Worm (Caenorhabditis elegans) whole organism, L1 larva: Measurements from ENCODE around the gene ttc-7.

ENCODE experiments used
- C04F5.9 ChIP-seq: sonication (generic microtip); optimal IDR thresholded peaks from 2 replicates; lab custom pipeline; 2016; ENCODE audit warnings: missing genetic modification characterization, missing compliant biosample characterization
- F16B12.6 ChIP-seq: fragments of 150-350 bp; optimal IDR thresholded peaks from 2 replicates; lab custom pipeline; 2014; ENCODE audit warnings: missing biosample characterization, missing genetic modification characterization
- aha-1 ChIP-seq: fragments of 150-350 bp; optimal IDR thresholded peaks from 2 replicates; lab custom pipeline; 2014; ENCODE audit warnings: missing biosample characterization, missing genetic modification characterization
- alr-1 ChIP-seq: fragments of 200-800 bp; sonication (Bioruptor generic); optimal IDR thresholded peaks from 2 replicates; lab custom pipeline; 2018; ENCODE audit warnings: borderline replicate concordance, mild to moderate bottlenecking, missing genetic modification characterization, missing compliant biosample characterization
- ama-1 ChIP-seq: fragments of 150-350 bp; optimal IDR thresholded peaks from 2 replicates; lab custom pipeline; 2014
- blmp-1 ChIP-seq: fragments of 150-350 bp; optimal IDR thresholded peaks from 2 replicates; lab custom pipeline; 2014; ENCODE audit warnings: missing biosample characterization, missing genetic modification characterization
- ceh-63 ChIP-seq: fragments of 200-800 bp; sonication (Bioruptor generic); optimal IDR thresholded peaks from 2 replicates; lab custom pipeline; 2018; ENCODE audit warnings: mild to moderate bottlenecking, missing genetic modification characterization, missing compliant biosample characterization
- ceh-88 ChIP-seq: fragments of 200-800 bp; sonication (Bioruptor generic); IDR thresholded peaks from 2 replicates; pipeline ENCODE4 v1.3.6; 2022; ENCODE audit warnings: missing genetic modification characterization, missing compliant biosample characterization
- ceh-90 ChIP-seq: sonication (generic microtip); optimal IDR thresholded peaks from 2 replicates; lab custom pipeline; 2016; ENCODE audit warnings: missing genetic modification characterization, missing compliant biosample characterization
- ces-1 ChIP-seq: fragments of 150-350 bp; optimal IDR thresholded peaks from 2 replicates; lab custom pipeline; 2014; ENCODE audit warnings: missing biosample characterization, missing genetic modification reagents, missing genetic modification characterization
- efl-1 ChIP-seq, 4 experiments: fragments of 150-350 bp; optimal IDR thresholded peaks in 3 of 4; peaks in 1 of 4; 1 replicate in 1 of 4; 2 replicates in 3 of 4; lab custom pipeline; 2014; ENCODE audit warnings: missing biosample characterization in 2 of 4, missing genetic modification characterization in 2 of 4, missing genetic modification reagents in 2 of 4
- elt-2 ChIP-seq: sonication (generic microtip); optimal IDR thresholded peaks from 2 replicates; lab custom pipeline; 2016; ENCODE audit warnings: missing genetic modification characterization, mild to moderate bottlenecking, inconsistent platforms, missing compliant biosample characterization, missing genetic modification reagents
- ets-5 ChIP-seq: fragments of 200-800 bp; sonication (Bioruptor generic); IDR thresholded peaks from 2 replicates; pipeline ENCODE4 v1.3.6; 2022; ENCODE audit warnings: missing genetic modification characterization, missing compliant biosample characterization
- fkh-4 ChIP-seq: sonication (generic microtip); optimal IDR thresholded peaks from 2 replicates; lab custom pipeline; 2016; ENCODE audit warnings: missing compliant biosample characterization, missing genetic modification characterization, borderline replicate concordance
- fkh-8 ChIP-seq: sonication (generic microtip); optimal IDR thresholded peaks from 2 replicates; lab custom pipeline; 2016; ENCODE audit warnings: mild to moderate bottlenecking, missing genetic modification characterization, missing compliant biosample characterization
- grh-1 ChIP-seq: fragments of 200-800 bp; sonication (Bioruptor generic); IDR thresholded peaks from 2 replicates; pipeline ENCODE4 v1.3.6; 2022; ENCODE audit warnings: missing genetic modification reagents, missing genetic modification characterization, missing compliant biosample characterization
- hlh-17 ChIP-seq: fragments of 200-800 bp; sonication (Bioruptor generic); optimal IDR thresholded peaks from 2 replicates; lab custom pipeline; 2018; ENCODE audit warnings: missing genetic modification characterization, mild to moderate bottlenecking, missing compliant biosample characterization, moderate library complexity, borderline replicate concordance
- hlh-4 ChIP-seq: sonication (generic microtip); optimal IDR thresholded peaks from 2 replicates; lab custom pipeline; 2016; ENCODE audit warnings: mild to moderate bottlenecking, missing genetic modification characterization, missing compliant biosample characterization
- hpl-2 ChIP-seq: fragments of 150-350 bp; optimal IDR thresholded peaks from 2 replicates; lab custom pipeline; 2014; ENCODE audit warnings: missing biosample characterization, missing genetic modification reagents, missing genetic modification characterization
- isw-1 ChIP-seq: fragments of 200-800 bp; sonication (Bioruptor generic); IDR thresholded peaks from 2 replicates; pipeline ENCODE4 v1.3.6; 2022; ENCODE audit warnings: missing genetic modification characterization, missing compliant biosample characterization
- jun-1 ChIP-seq: fragments of 150-350 bp; optimal IDR thresholded peaks from 2 replicates; lab custom pipeline; 2014; ENCODE audit warnings: missing biosample characterization, missing genetic modification reagents, missing genetic modification characterization
- lin-13 ChIP-seq: fragments of 150-350 bp; optimal IDR thresholded peaks from 2 replicates; lab custom pipeline; 2014; ENCODE audit warnings: missing biosample characterization, missing genetic modification reagents, missing genetic modification characterization
- lin-14 ChIP-seq: fragments of 200-800 bp; sonication (Bioruptor generic); optimal IDR thresholded peaks from 2 replicates; lab custom pipeline; 2018; ENCODE audit warnings: mild to moderate bottlenecking, missing genetic modification characterization, moderate library complexity, missing compliant biosample characterization
- lin-15B ChIP-seq: fragments of 150-350 bp; sonication (generic microtip); optimal IDR thresholded peaks from 3 replicates; lab custom pipeline; 2014; ENCODE audit warnings: missing biosample characterization, missing genetic modification characterization
- lin-35 ChIP-seq, 2 experiments: fragments of 150-350 bp; optimal IDR thresholded peaks; 2 replicates each; lab custom pipeline; 2014; ENCODE audit warnings: missing biosample characterization in 2 of 2, missing genetic modification characterization in 2 of 2, missing genetic modification reagents in 2 of 2
- mdl-1 ChIP-seq, 2 experiments: fragments of 150-350 bp; optimal IDR thresholded peaks; 2 replicates each; lab custom pipeline; 2014 to 2017; ENCODE audit warnings: missing biosample characterization in 2 of 2, missing genetic modification characterization in 2 of 2, inconsistent platforms in 1 of 2
- mep-1 ChIP-seq: fragments of 150-350 bp; optimal IDR thresholded peaks from 2 replicates; lab custom pipeline; 2014; ENCODE audit warnings: missing biosample characterization, missing genetic modification characterization
- nhr-11 ChIP-seq: fragments of 150-350 bp; optimal IDR thresholded peaks from 2 replicates; lab custom pipeline; 2014; ENCODE audit warnings: missing biosample characterization, missing genetic modification characterization
- nhr-28 ChIP-seq: fragments of 150-350 bp; optimal IDR thresholded peaks from 2 replicates; lab custom pipeline; 2014; ENCODE audit warnings: missing biosample characterization, missing genetic modification characterization
- nhr-76 ChIP-seq: sonication (generic microtip); optimal IDR thresholded peaks from 2 replicates; lab custom pipeline; 2017; ENCODE audit warnings: missing biosample characterization, missing genetic modification characterization
- nhr-85 ChIP-seq: sonication (generic microtip); peaks from one replicate; lab custom pipeline; 2016; ENCODE audit warnings: missing genetic modification characterization, inconsistent platforms, missing compliant biosample characterization
- nhr-90 ChIP-seq: sonication (generic microtip); optimal IDR thresholded peaks from 2 replicates; lab custom pipeline; 2016; ENCODE audit warnings: mild to moderate bottlenecking, missing genetic modification characterization, missing compliant biosample characterization; ENCODE audit not compliant: poor library complexity
- pag-3 ChIP-seq: sonication (generic microtip); optimal IDR thresholded peaks from 2 replicates; lab custom pipeline; 2017; ENCODE audit warnings: missing genetic modification characterization, mild to moderate bottlenecking, missing compliant biosample characterization, antibody characterized with exemption, borderline replicate concordance; ENCODE audit not compliant: insufficient read depth
- pax-3 ChIP-seq: fragments of 200-800 bp; sonication (Bioruptor generic); optimal IDR thresholded peaks from 2 replicates; lab custom pipeline; 2018; ENCODE audit warnings: mild to moderate bottlenecking, missing genetic modification characterization, moderate library complexity, missing compliant biosample characterization
- pqm-1 ChIP-seq: sonication (generic microtip); optimal IDR thresholded peaks from 3 replicates; lab custom pipeline; 2017; ENCODE audit warnings: missing biosample characterization, missing genetic modification characterization
- skn-1 ChIP-seq: fragments of 150-350 bp; optimal IDR thresholded peaks from 2 replicates; lab custom pipeline; 2014; ENCODE audit warnings: missing biosample characterization, missing genetic modification characterization
- snu-23 ChIP-seq: sonication (generic microtip); optimal IDR thresholded peaks from 2 replicates; lab custom pipeline; 2016; ENCODE audit warnings: missing genetic modification characterization, missing compliant biosample characterization
- sox-4 ChIP-seq: sonication (generic microtip); optimal IDR thresholded peaks from 2 replicates; lab custom pipeline; 2016; ENCODE audit warnings: missing genetic modification characterization, missing compliant biosample characterization
- sup-37 ChIP-seq: fragments of 200-800 bp; sonication (Bioruptor generic); optimal IDR thresholded peaks from 2 replicates; lab custom pipeline; 2018; ENCODE audit warnings: mild to moderate bottlenecking, missing genetic modification characterization, missing compliant biosample characterization
- tbx-2 ChIP-seq: sonication (generic microtip); optimal IDR thresholded peaks from 2 replicates; lab custom pipeline; 2016; ENCODE audit warnings: missing genetic modification characterization, missing compliant biosample characterization
- unc-130 ChIP-seq: fragments of 150-350 bp; optimal IDR thresholded peaks from 2 replicates; lab custom pipeline; 2017; ENCODE audit warnings: missing biosample characterization, missing genetic modification characterization, inconsistent platforms
- unc-30 ChIP-seq: sonication (generic microtip); optimal IDR thresholded peaks from 2 replicates; lab custom pipeline; 2017; ENCODE audit warnings: missing biosample characterization, missing genetic modification characterization
- unc-62 ChIP-seq: fragments of 150-350 bp; optimal IDR thresholded peaks from 2 replicates; lab custom pipeline; 2014; ENCODE audit warnings: missing biosample characterization, missing genetic modification reagents, missing genetic modification characterization
- unc-86 ChIP-seq: sonication (generic microtip); optimal IDR thresholded peaks from 2 replicates; lab custom pipeline; 2016; ENCODE audit warnings: missing genetic modification characterization, missing compliant biosample characterization
- unc-98 ChIP-seq: fragments of 200-800 bp; sonication (Bioruptor generic); IDR thresholded peaks from 2 replicates; pipeline ENCODE4 v1.3.6; 2022; ENCODE audit warnings: missing genetic modification characterization, missing compliant biosample characterization
- zip-4 ChIP-seq: fragments of 200-800 bp; sonication (Bioruptor generic); optimal IDR thresholded peaks from 2 replicates; lab custom pipeline; 2018; ENCODE audit warnings: mild to moderate bottlenecking, missing genetic modification characterization, moderate library complexity, missing compliant biosample characterization

The ttc-7 gene

DNA sequence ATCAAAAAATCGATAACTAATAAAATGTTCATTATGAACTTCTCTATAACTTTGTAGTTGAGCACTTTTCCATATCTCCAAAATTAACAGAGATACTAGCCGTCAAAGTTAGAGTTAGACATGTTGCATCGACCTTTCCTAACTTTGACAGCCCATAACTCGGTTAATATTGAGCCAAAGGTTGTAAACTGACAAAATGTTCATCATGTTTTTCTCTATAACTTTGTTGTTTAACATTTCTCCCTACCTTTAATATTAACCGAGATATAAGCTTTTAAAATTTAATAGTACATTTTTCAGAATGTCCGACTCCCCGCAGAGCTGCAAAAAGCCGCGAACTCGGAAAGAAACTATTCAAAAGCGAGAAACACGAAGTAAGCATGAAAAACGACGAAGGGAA lies 5.1 kb upstream of the ttc-7 start, which contains the start of gene hlh-33:
Gene hlh-33 (plus strand): TSS at position 301 of the 400 bp plus-strand sequence.
- no peak for TF ChIP-seq pax-3 (tag; lab: Kevin White, UChicago)
- TF ChIP-seq jun-1 (tag; lab: Kevin White, UChicago): no peak
- TF ChIP-seq lin-13 (GFP tag; lab: Kevin White, UChicago): no peak
- peak; percentile 43 for TF ChIP-seq nhr-85 (tag; lab: Kevin White, UChicago)
- TF ChIP-seq alr-1 (tag; lab: Kevin White, UChicago): no peak
- TF ChIP-seq sox-4: no peak
- no peak for TF ChIP-seq skn-1 (tag; lab: Kevin White, UChicago)
- no peak for TF ChIP-seq zip-4
- no peak for TF ChIP-seq nhr-11
- no peak for TF ChIP-seq nhr-76 (tag; lab: Kevin White, UChicago)
- TF ChIP-seq ets-5 (GFP tag; lab: Robert Waterston, UW): no peak
- TF ChIP-seq fkh-8 (tag; lab: Kevin White, UChicago): no peak
- TF ChIP-seq efl-1 (optimal IDR thresholded peaks at IDR 0.05; lab: Kevin White, UChicago): no peak
- peak in 1 of 2 experiments; percentile 87 for TF ChIP-seq efl-1 (GFP tag; optimal IDR thresholded peaks at IDR 0.05 in 1 of 2; lab: Kevin White, UChicago)
- TF ChIP-seq snu-23: no peak

DNA sequence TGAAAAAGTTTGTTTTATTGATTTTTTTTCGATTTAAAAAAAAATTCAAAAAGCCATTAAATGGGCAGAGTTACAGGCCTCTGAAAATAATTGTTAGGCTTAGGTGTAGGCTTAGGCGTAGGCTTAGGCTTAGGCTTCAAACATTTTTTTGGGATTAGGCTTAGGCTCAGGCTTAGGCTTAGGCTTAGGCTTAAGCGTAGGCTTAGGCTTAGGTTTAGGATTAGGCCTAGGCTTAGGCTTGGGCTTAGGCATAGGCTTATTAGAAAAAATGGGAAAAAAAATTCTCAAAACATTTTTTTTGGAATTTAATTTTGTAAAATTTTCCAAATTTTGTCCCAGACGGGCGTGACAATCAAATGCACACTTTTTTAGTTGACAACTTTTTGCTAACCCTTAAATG lies 4.1 kb upstream of the ttc-7 start:
- TF ChIP-seq ceh-90 (tag; lab: Kevin White, UChicago) (no peak), ceh-63 (GFP tag; lab: Kevin White, UChicago) (no peak), lin-35 (GFP tag; optimal IDR thresholded peaks at IDR 0.05; lab: Kevin White, UChicago) (no peak), pag-3 (no peak), unc-98 (no peak), alr-1 (tag; lab: Kevin White, UChicago) (no peak), unc-30 (no peak), lin-15B (tag; lab: Kevin White, UChicago) (no peak), C04F5.9 (tag; lab: Kevin White, UChicago) (no peak)

DNA sequence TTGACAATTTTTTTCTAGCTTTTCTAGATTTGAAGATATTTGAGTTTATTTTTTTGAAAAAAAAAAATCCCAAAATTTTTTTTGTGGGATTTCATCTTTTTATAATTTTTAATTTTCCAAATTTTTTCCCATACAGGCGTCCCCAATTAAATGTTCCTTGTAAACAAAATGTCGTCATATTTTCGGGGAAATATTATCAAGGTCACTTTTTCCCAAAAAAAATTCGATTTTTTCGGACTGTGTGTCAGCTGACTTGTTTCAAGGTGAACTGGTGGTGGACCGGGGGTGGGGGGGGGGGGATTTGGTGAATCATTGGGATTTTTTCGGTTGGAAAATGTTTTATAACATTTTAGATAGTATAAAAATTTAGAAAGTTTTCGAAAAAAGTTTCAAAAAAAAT lies 3.5 kb upstream of the ttc-7 start:
- TF ChIP-seq nhr-85 (tag; lab: Kevin White, UChicago) (peak; percentile 82), hpl-2 (GFP tag; lab: Kevin White, UChicago) (no peak), lin-14 (GFP tag; lab: Kevin White, UChicago) (peak; percentile 51), snu-23 (no peak), grh-1 (GFP tag; lab: Robert Waterston, UW) (0 out of 2 replicates have a peak, but pooled peaks have one; percentile 17), blmp-1 (tag; lab: Kevin White, UChicago) (peak; percentile 26), ceh-88 (GFP tag; lab: Robert Waterston, UW) (no peak), skn-1 (tag; lab: Kevin White, UChicago) (no peak)

DNA sequence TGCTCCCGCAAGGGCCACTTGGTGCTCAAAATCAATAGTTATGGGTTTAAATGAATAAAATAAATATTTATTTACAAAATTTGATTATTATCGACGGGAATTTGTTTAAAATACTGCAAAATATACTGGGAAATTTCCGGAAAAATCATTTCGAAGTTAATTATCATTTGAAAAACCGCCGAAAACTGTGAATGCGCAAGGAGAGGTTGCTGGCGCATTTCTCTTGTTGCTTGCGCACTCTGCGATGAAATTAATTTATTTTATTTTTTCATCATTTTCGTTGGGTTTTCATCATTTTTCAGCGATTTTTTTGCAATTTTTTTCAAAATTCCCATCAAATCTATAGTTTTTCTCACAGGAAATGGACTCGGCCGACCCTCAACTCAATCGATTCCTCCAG lies 697 bp upstream of the ttc-7 start, which contains the start of gene ddp-1:
Gene ddp-1 (plus strand): TSS at position 357 of the 400 bp plus-strand sequence.
- peak; percentile 99 for TF ChIP-seq mep-1 (tag; lab: Kevin White, UChicago)
- peak; percentile 70 for TF ChIP-seq pag-3
- peak; percentile 95 for TF ChIP-seq unc-86 (tag; lab: Kevin White, UChicago)
- TF ChIP-seq ceh-88 (GFP tag; lab: Robert Waterston, UW): peak; percentile 83
- TF ChIP-seq tbx-2: peak; percentile 96
- peak; percentile 90 for TF ChIP-seq elt-2 (tag; lab: Kevin White, UChicago)
- 0 out of 2 replicates have a peak, but pooled peaks have one; percentile 39 for TF ChIP-seq unc-98
- peak; percentile 93 for TF ChIP-seq unc-130 (tag; lab: Kevin White, UChicago)
- peak; percentile 91 for TF ChIP-seq sup-37 (GFP tag; lab: Kevin White, UChicago)
- no peak for TF ChIP-seq unc-62 (GFP tag; lab: Kevin White, UChicago)
- TF ChIP-seq lin-35 (GFP tag; optimal IDR thresholded peaks at IDR 0.05; lab: Kevin White, UChicago): peak; percentile 99 to 100
- TF ChIP-seq zip-4: peak; percentile 93
- TF ChIP-seq mdl-1 (tag; optimal IDR thresholded peaks at IDR 0.05; lab: Kevin White, UChicago): peak in 1 of 2 experiments; percentile 87
- TF ChIP-seq ces-1: no peak
- TF ChIP-seq pqm-1 (tag; lab: Kevin White, UChicago): peak; percentile 29
- TF ChIP-seq ama-1: peak; percentile 91
- TF ChIP-seq skn-1 (tag; lab: Kevin White, UChicago): peak; percentile 92
- TF ChIP-seq isw-1 (GFP tag; lab: Robert Waterston, UW): peak; percentile 95
- TF ChIP-seq nhr-28 (tag; lab: Kevin White, UChicago): no peak
- TF ChIP-seq pax-3 (tag; lab: Kevin White, UChicago): peak; percentile 91
- no peak for TF ChIP-seq hlh-17 (GFP tag; lab: Kevin White, UChicago)
- TF ChIP-seq nhr-90 (tag; lab: Kevin White, UChicago): peak; percentile 98
- TF ChIP-seq hlh-4 (tag; lab: Kevin White, UChicago): no peak
- TF ChIP-seq fkh-4: peak; percentile 78
- peak; percentile 65 for TF ChIP-seq aha-1
- peak; percentile 93 for TF ChIP-seq jun-1 (tag; lab: Kevin White, UChicago)
- TF ChIP-seq F16B12.6 (tag; lab: Kevin White, UChicago): peak; percentile 75
